Worm (Caenorhabditis elegans): Measurements from ENCODE around the gene Y14H12B.1.

Y14H12B.1 gene

ce11 chrII:3951354-3951753 lies 17.1 kb downstream of the Y14H12B.1 start (continued):
- TF ChIP-seq pqm-1 (tag; optimal IDR thresholded peaks at IDR 0.05) = no peak
- no peak for TF ChIP-seq unc-62 (GFP tag; optimal IDR thresholded peaks at IDR 0.05)
- no peak for TF ChIP-seq lin-39 (tag; optimal IDR thresholded peaks at IDR 0.05)

- TF ChIP-seq elt-1 (tag; optimal IDR thresholded peaks at IDR 0.05) = no peak
- TF ChIP-seq ZK546.5 (tag; optimal IDR thresholded peaks at IDR 0.05) = no peak
- no peak for TF ChIP-seq nhr-23 (tag; optimal IDR thresholded peaks at IDR 0.05)
- no peak for TF ChIP-seq nhr-77 (tag; optimal IDR thresholded peaks at IDR 0.05)
Observed at ce11 chrII:3952368-3952767, 18.1 kb downstream of the Y14H12B.1 start.

ce11 chrII:3952967-3953366 lies 18.7 kb downstream of the Y14H12B.1 start:
- TF ChIP-seq mdl-1 (tag; optimal IDR thresholded peaks at IDR 0.05) (no peak), egl-5 (tag; optimal IDR thresholded peaks at IDR 0.05) (peak; percentile 63), sea-2 (GFP tag; optimal IDR thresholded peaks at IDR 0.05) (no peak), elt-2 (tag; optimal IDR thresholded peaks at IDR 0.05) (peak; percentile 69), nhr-25 (tag; optimal IDR thresholded peaks at IDR 0.05) (no peak), nhr-67 (tag; optimal IDR thresholded peaks at IDR 0.05) (no peak), elt-1 (tag; optimal IDR thresholded peaks at IDR 0.05) (no peak), pha-4 (tag; optimal IDR thresholded peaks at IDR 0.05) (peak; percentile 30), pqm-1 (tag; optimal IDR thresholded peaks at IDR 0.05) (peak; percentile 30)

ce11 chrII:3954018-3954417 lies 19.8 kb downstream of the Y14H12B.1 start:
- TF ChIP-seq pqm-1 (tag; optimal IDR thresholded peaks at IDR 0.05) (peak; percentile 46), elt-2 (tag; optimal IDR thresholded peaks at IDR 0.05) (peak; percentile 91), zag-1 (tag; optimal IDR thresholded peaks at IDR 0.05) (no peak), ceh-28 (tag; optimal IDR thresholded peaks at IDR 0.05) (peak; percentile 26), pha-4 (tag; optimal IDR thresholded peaks at IDR 0.05) (peak; percentile 20)

- TF ChIP-seq nhr-25 (tag; optimal IDR thresholded peaks at IDR 0.05) = no peak
- TF ChIP-seq nhr-28 (tag; optimal IDR thresholded peaks at IDR 0.05) = no peak
- peak; percentile 65 for TF ChIP-seq elt-1 (tag; optimal IDR thresholded peaks at IDR 0.05)
Observed at ce11 chrII:3954838-3955237, 20.6 kb downstream of the Y14H12B.1 start.

ce11 chrII:3955938-3956337 lies 21.7 kb downstream of the Y14H12B.1 start:
- TF ChIP-seq ceh-28 (tag; optimal IDR thresholded peaks at IDR 0.05) = no peak
- TF ChIP-seq fkh-10 (GFP tag; optimal IDR thresholded peaks at IDR 0.05) = no peak
- TF ChIP-seq nhr-12 (tag; optimal IDR thresholded peaks at IDR 0.05) = no peak
- TF ChIP-seq egl-5 (tag; optimal IDR thresholded peaks at IDR 0.05) = peak; percentile 12
- no peak for TF ChIP-seq nhr-237 (tag; optimal IDR thresholded peaks at IDR 0.05)

- TF ChIP-seq egl-5 (tag; optimal IDR thresholded peaks at IDR 0.05) (peak; percentile 6), nhr-28 (tag; optimal IDR thresholded peaks at IDR 0.05) (no peak), nfya-1 (tag; optimal IDR thresholded peaks at IDR 0.05; ENCODE audit: insufficient read depth) (peak; percentile 60), lsy-12 (tag; optimal IDR thresholded peaks at IDR 0.05) (no peak), snpc-4 (tag; optimal IDR thresholded peaks at IDR 0.05) (peak; percentile 38)
Observed at ce11 chrII:3956744-3957143, 22.5 kb downstream of the Y14H12B.1 start.

- TF ChIP-seq ztf-11 (tag; optimal IDR thresholded peaks at IDR 0.05) (no peak), pha-4 (tag; optimal IDR thresholded peaks at IDR 0.05) (peak; percentile 69)
Observed at ce11 chrII:3957455-3958212, 23.4 kb downstream of the Y14H12B.1 start.

Data from whole organism, L3 larva.